Worm (Caenorhabditis elegans): ENCODE data around the gene C49F5.7.

- TF ChIP-seq flt-1 (GFP tag; IDR thresholded peaks at IDR 0.05) = no peak
- no peak for TF ChIP-seq klf-2 (GFP tag; conservative IDR thresholded peaks at IDR 0.05)
Observed at ce11 chrX:12034661-12035060, 40.1 kb downstream of the C49F5.7 start.
